Fruit fly (Drosophila melanogaster): ENCODE data around the gene CG5902.

CG5902 gene

DNA sequence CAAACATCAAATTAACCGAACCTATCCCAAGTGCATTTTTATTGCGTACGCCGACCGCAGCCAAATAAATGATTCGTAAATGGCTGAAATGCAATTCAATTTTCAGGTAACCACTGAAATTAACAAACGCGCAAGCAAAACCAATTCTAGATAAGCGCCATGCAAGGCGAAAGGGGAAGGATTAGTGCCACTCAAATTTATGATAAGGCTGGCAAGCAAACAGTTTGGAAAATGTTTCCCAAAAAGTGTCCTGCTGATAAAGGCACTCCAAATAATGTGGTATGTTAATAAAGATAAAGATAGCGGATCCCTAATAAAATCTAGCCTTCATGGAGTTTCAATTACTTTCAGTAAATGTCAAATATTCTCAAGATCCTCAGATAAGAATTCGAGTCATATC, 40.8 kb downstream of the CG5902 start:
- TF ChIP-seq CG8478 (optimal IDR thresholded peaks at IDR 0.05) (no peak), CTCF (optimal IDR thresholded peaks at IDR 0.05) (no peak)

DNA sequence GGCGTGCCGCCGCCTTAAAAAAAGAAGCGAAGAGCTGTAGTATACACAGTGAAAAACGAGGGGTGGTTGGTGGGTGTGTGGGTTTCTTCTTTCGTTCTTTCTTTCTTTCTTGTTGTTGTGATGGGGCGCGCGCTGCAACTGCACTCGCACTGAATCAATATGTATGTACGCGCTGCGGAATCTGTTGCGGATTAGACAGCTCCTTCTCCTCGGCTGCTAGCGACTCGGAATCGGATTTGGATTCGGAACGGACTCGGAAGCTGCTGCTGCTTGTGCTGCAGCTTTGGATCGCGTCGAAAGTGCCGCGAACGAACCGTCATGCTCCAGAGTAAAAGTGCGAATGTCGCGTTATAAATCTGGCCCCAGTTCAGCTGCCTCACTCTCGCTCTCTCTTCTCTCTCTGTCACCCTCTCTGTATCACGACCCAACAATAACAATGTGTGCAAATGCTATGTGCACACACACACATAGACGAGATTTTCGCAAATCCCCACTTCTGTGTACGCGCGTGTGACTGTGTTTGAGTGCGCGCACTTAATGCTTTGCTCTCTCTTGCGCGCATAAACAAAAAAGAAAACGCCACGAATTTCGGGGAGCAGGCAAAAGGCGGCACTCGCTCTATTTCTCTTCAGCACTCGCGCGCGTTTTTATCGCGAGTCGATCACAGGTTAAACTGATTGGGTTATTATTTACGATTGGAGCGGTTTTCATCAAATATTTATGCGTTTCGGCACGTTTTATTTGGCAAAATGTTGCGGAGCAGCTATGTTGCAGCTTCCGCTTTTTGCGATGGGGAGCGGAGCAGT, 44.8 kb downstream of the CG5902 start:
- TF ChIP-seq CTCF (optimal IDR thresholded peaks at IDR 0.05) (peak in 1 of 2 experiments; percentile 40), CG8478 (optimal IDR thresholded peaks at IDR 0.05) (no peak)

- TF ChIP-seq CG8478 (optimal IDR thresholded peaks at IDR 0.05) (no peak), CTCF (optimal IDR thresholded peaks at IDR 0.05) (peak in 1 of 2 experiments; percentile 7)
Observed at dm6 chr3R:24031825-24032523, 45.5 kb downstream of the CG5902 start, which contains the start of the genes KrT95D and Mettl3. Gene KrT95D, minus strand, starts transcription at chr3R:24031827. Gene Mettl3, plus strand, starts transcription at chr3R:24032157.

DNA sequence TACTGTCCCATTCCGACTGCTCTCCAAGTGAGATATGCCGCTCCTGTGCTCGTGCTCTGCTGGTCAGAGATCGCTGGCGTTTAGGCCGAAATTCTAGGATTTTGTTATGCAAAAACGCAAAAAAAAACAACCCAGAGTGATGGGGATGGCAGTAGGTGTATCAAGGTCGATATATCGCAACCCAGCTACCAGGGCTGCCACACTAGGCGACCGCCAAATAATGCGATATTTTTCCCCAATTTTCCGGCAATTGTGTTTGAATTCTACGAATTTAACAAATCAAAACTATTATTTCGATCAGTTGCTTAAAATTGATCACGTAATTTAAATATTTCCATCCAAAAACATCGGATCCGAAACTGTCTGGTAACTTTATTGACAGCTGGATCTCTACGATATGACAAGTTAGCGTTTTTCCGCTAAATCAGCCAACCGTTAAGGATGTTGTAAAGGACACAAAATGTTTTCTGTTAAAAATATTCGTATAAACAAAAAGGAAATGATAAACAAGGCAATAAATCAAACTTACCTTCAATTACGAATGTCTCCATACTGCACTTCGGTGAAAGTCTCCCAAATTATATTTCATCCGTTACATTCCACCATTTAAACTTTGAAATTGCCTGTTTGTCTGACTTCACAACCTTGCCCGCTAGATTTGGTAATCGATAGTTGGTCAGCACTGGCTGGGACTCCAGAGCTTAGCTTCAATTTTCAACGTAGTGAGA, 51.3 kb downstream of the CG5902 start, which contains the start of gene spas:
Gene spas, plus strand, starts transcription at position 678 of the 728 bp plus-strand sequence.
- TF ChIP-seq CTCF (optimal IDR thresholded peaks at IDR 0.05) (no peak), CG8478 (optimal IDR thresholded peaks at IDR 0.05) (no peak)

Measured in S2 (cell line).